Worm (Caenorhabditis elegans) whole organism, L3 larva: ENCODE measurements around the gene srxa-12.

Experiments
- aly-2 ChIP-seq: fragments of 150-350 bp; optimal IDR thresholded peaks from 2 replicates; lab custom pipeline; 2014; ENCODE audit warnings: missing biosample characterization, missing genetic modification characterization
- ama-1 ChIP-seq: fragments of 150-350 bp; optimal IDR thresholded peaks from 2 replicates; lab custom pipeline; 2018
- ceh-16 ChIP-seq: sonication (generic microtip); optimal IDR thresholded peaks from 2 replicates; lab custom pipeline; 2017; ENCODE audit warnings: missing biosample characterization, missing genetic modification characterization
- ceh-82 ChIP-seq: fragments of 150-350 bp; optimal IDR thresholded peaks from 2 replicates; lab custom pipeline; 2014; ENCODE audit warnings: missing biosample characterization, missing genetic modification characterization
- ceh-9 ChIP-seq: sonication (generic microtip); optimal IDR thresholded peaks from 2 replicates; lab custom pipeline; 2018; ENCODE audit warnings: missing biosample characterization, missing genetic modification characterization
- daf-12 ChIP-seq: fragments of 150-350 bp; optimal IDR thresholded peaks from 2 replicates; lab custom pipeline; 2014; ENCODE audit warnings: missing biosample characterization, missing genetic modification reagents, missing genetic modification characterization
- fkh-2 ChIP-seq: fragments of 150-350 bp; optimal IDR thresholded peaks from 2 replicates; lab custom pipeline; 2014; ENCODE audit warnings: missing biosample characterization, missing genetic modification reagents, missing genetic modification characterization
- fos-1 ChIP-seq: fragments of 150-350 bp; optimal IDR thresholded peaks from 2 replicates; lab custom pipeline; 2014; ENCODE audit warnings: missing biosample characterization, missing genetic modification characterization
- mdl-1 ChIP-seq: fragments of 150-350 bp; optimal IDR thresholded peaks from 2 replicates; lab custom pipeline; 2014; ENCODE audit warnings: missing biosample characterization, missing genetic modification characterization
- nfya-1 ChIP-seq: sonication (generic microtip); optimal IDR thresholded peaks from 2 replicates; lab custom pipeline; 2017; ENCODE audit warnings: missing genetic modification characterization, mild to moderate bottlenecking, missing compliant biosample characterization, antibody characterized with exemption, moderate library complexity; ENCODE audit not compliant: insufficient read depth
- nhr-12 ChIP-seq: fragments of 150-350 bp; optimal IDR thresholded peaks from 2 replicates; lab custom pipeline; 2014; ENCODE audit warnings: missing biosample characterization, missing genetic modification characterization
- nhr-76 ChIP-seq: fragments of 150-350 bp; sonication (generic microtip); optimal IDR thresholded peaks from 5 replicates; lab custom pipeline; 2014; ENCODE audit warnings: missing biosample characterization, missing genetic modification characterization
- skn-1 ChIP-seq: fragments of 150-350 bp; optimal IDR thresholded peaks from 2 replicates; lab custom pipeline; 2014; ENCODE audit warnings: missing biosample characterization, missing genetic modification characterization
- unc-39 ChIP-seq: sonication (generic microtip); optimal IDR thresholded peaks from 4 replicates; lab custom pipeline; 2017; ENCODE audit warnings: missing biosample characterization, missing genetic modification characterization

DNA sequence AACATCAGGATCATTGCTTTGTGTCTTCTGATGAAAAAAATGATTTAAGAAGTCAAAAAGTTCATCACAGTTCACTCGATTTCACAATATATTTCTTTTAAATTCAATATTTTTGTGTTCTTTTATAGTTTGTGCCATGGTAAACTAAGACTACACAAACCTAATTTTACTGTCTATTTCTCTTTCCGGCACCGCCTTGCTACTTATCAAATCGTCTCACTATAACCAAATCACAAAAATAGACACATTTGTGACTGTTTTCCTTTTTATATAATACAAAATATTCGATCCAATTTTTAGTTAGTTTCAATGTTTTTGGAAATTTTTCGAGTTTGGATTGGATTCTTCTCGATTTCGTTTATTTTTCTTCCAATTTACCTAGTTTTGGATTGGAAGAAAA is 27.6 kb downstream of the srxa-12 start, which contains the start of gene swt-6:
- TF ChIP-seq mdl-1 (tag; lab: Kevin White, UChicago) = no peak
- TF ChIP-seq aly-2 (tag; lab: Kevin White, UChicago) = no peak
- no peak for TF ChIP-seq daf-12 (tag; lab: Kevin White, UChicago)
- no peak for TF ChIP-seq ama-1 (lab: Kevin White, UChicago)
- TF ChIP-seq fos-1 (tag; lab: Kevin White, UChicago) = no peak
- no peak for TF ChIP-seq nhr-12
- no peak for TF ChIP-seq unc-39 (tag; lab: Kevin White, UChicago)
- TF ChIP-seq nfya-1 (tag; lab: Kevin White, UChicago) = no peak
- TF ChIP-seq nhr-76 (tag; lab: Kevin White, UChicago) = no peak
- TF ChIP-seq ceh-82 (tag; lab: Kevin White, UChicago) = no peak
- no peak for TF ChIP-seq ceh-9
- no peak for TF ChIP-seq skn-1 (tag; lab: Kevin White, UChicago)
- TF ChIP-seq fkh-2 (tag; lab: Kevin White, UChicago) = no peak
- no peak for TF ChIP-seq ceh-16 (tag; lab: Kevin White, UChicago)
